Fruit fly (Drosophila melanogaster) whole organism, embryonic: ENCODE measurements around the gene FASN2.

Experiments used
- BEAF-32 ChIP-seq: fragments of 200-800 bp; sonication (Bioruptor generic); optimal IDR thresholded peaks from 3 replicates; lab custom pipeline; 2017; ENCODE audit warnings: missing biosample characterization, missing genetic modification characterization, mild to moderate bottlenecking, moderate library complexity, missing genetic modification reagents
- CG10267 ChIP-seq: fragments of 200-800 bp; sonication (Bioruptor generic); optimal IDR thresholded peaks from 2 replicates; lab custom pipeline; 2018; ENCODE audit warnings: missing biosample characterization, mild to moderate bottlenecking, missing genetic modification characterization, moderate library complexity
- CG10462 ChIP-seq: fragments of 200-800 bp; sonication (Bioruptor generic); optimal IDR thresholded peaks from 2 replicates; lab custom pipeline; 2016; ENCODE audit warnings: missing biosample characterization, missing genetic modification characterization
- CG10543 ChIP-seq: fragments of 200-800 bp; sonication (Bioruptor generic); optimal IDR thresholded peaks from 3 replicates; lab custom pipeline; 2017; ENCODE audit warnings: missing biosample characterization, mild to moderate bottlenecking, missing genetic modification characterization, moderate library complexity
- CG11085 ChIP-seq: fragments of 200-800 bp; sonication (Bioruptor generic); IDR thresholded peaks from 2 replicates; pipeline ENCODE4 v1.3.6; 2022; ENCODE audit warnings: missing biosample characterization, missing genetic modification characterization
- CG11695 ChIP-seq: fragments of 200-800 bp; sonication (Bioruptor generic); IDR thresholded peaks from 3 replicates; pipeline ENCODE4 v1.3.6; 2022; ENCODE audit warnings: missing biosample characterization, missing genetic modification characterization
- CG12391 ChIP-seq: fragments of 200-800 bp; sonication (Bioruptor generic); optimal IDR thresholded peaks from 3 replicates; lab custom pipeline; 2018; ENCODE audit warnings: missing biosample characterization, mild to moderate bottlenecking, missing genetic modification characterization, moderate library complexity
- CG14441 ChIP-seq: fragments of 200-800 bp; sonication (Bioruptor generic); IDR thresholded peaks from 2 replicates; pipeline ENCODE4 v1.3.6; 2022; ENCODE audit warnings: missing biosample characterization, missing genetic modification characterization
- CG1603 ChIP-seq: fragments of 200-800 bp; sonication (Bioruptor generic); optimal IDR thresholded peaks from 2 replicates; lab custom pipeline; 2019; ENCODE audit warnings: missing biosample characterization, mild to moderate bottlenecking, missing genetic modification characterization, moderate library complexity
- CG16815 ChIP-seq: fragments of 200-800 bp; sonication (Bioruptor generic); optimal IDR thresholded peaks from 3 replicates; lab custom pipeline; 2017; ENCODE audit warnings: missing biosample characterization, mild to moderate bottlenecking, missing genetic modification characterization
- CG17568 ChIP-seq: fragments of 200-800 bp; sonication (Bioruptor generic); optimal IDR thresholded peaks from 2 replicates; lab custom pipeline; 2018; ENCODE audit warnings: missing biosample characterization, mild to moderate bottlenecking, missing genetic modification characterization, moderate library complexity
- CG1792 ChIP-seq: fragments of 200-800 bp; sonication (Bioruptor generic); optimal IDR thresholded peaks from 2 replicates; lab custom pipeline; 2016; ENCODE audit warnings: missing biosample characterization, missing genetic modification characterization
- CG18011 ChIP-seq: fragments of 200-800 bp; sonication (Bioruptor generic); optimal IDR thresholded peaks from 2 replicates; lab custom pipeline; 2017; ENCODE audit warnings: missing biosample characterization, missing genetic modification characterization, mild to moderate bottlenecking, moderate library complexity, missing genotype
- CG2199 ChIP-seq: fragments of 200-800 bp; sonication (Bioruptor generic); IDR thresholded peaks from 3 replicates; pipeline ENCODE4 v1.3.6; 2022; ENCODE audit warnings: missing biosample characterization, missing genetic modification characterization
- CG30403 ChIP-seq: fragments of 200-800 bp; sonication (Bioruptor generic); optimal IDR thresholded peaks from 3 replicates; lab custom pipeline; 2016; ENCODE audit warnings: missing biosample characterization, missing genetic modification characterization
- CG32532 ChIP-seq: fragments of 200-800 bp; sonication (Bioruptor generic); IDR thresholded peaks from 2 replicates; pipeline ENCODE4 v1.3.6; 2022; ENCODE audit warnings: missing biosample characterization, missing genetic modification characterization
- CG32772 ChIP-seq: fragments of 200-800 bp; sonication (Bioruptor generic); IDR thresholded peaks from 2 replicates; pipeline ENCODE4 v1.3.6; 2022; ENCODE audit warnings: missing biosample characterization, missing genetic modification characterization
- CG33557 ChIP-seq: fragments of 200-800 bp; sonication (Bioruptor generic); optimal IDR thresholded peaks from 2 replicates; lab custom pipeline; 2019; ENCODE audit warnings: missing biosample characterization, mild to moderate bottlenecking, missing genetic modification characterization, moderate library complexity
- CG3995 ChIP-seq: fragments of 200-800 bp; sonication (Bioruptor generic); optimal IDR thresholded peaks from 3 replicates; lab custom pipeline; 2016; ENCODE audit warnings: missing biosample characterization, missing genetic modification characterization
- CG6175 ChIP-seq: fragments of 200-800 bp; sonication (Bioruptor generic); IDR thresholded peaks from 3 replicates; pipeline ENCODE4 v1.3.6; 2022; ENCODE audit warnings: missing biosample characterization, missing genetic modification characterization
- CG8089 ChIP-seq: fragments of 200-800 bp; sonication (Bioruptor generic); optimal IDR thresholded peaks from 3 replicates; lab custom pipeline; 2016; ENCODE audit warnings: missing biosample characterization, missing genetic modification characterization
- CG8281 ChIP-seq: fragments of 200-800 bp; sonication (Bioruptor generic); optimal IDR thresholded peaks from 2 replicates; lab custom pipeline; 2018; ENCODE audit warnings: missing biosample characterization, mild to moderate bottlenecking, missing genetic modification characterization, moderate library complexity
- CG9437 ChIP-seq: fragments of 200-800 bp; sonication (Bioruptor generic); optimal IDR thresholded peaks from 2 replicates; lab custom pipeline; 2018; ENCODE audit warnings: missing biosample characterization, mild to moderate bottlenecking, missing genetic modification characterization
- CG9876 ChIP-seq: fragments of 200-800 bp; sonication (Bioruptor generic); optimal IDR thresholded peaks from 2 replicates; lab custom pipeline; 2016; ENCODE audit warnings: missing biosample characterization, missing genetic modification characterization
- Doc3 ChIP-seq: fragments of 200-800 bp; sonication (Bioruptor generic); IDR thresholded peaks from 3 replicates; pipeline ENCODE4 v1.3.6; 2022; ENCODE audit warnings: missing biosample characterization, missing genetic modification characterization; ENCODE audit not compliant: partially characterized antibody
- HHEX ChIP-seq: fragments of 200-800 bp; sonication (Bioruptor generic); optimal IDR thresholded peaks from 3 replicates; lab custom pipeline; 2017; ENCODE audit warnings: missing biosample characterization, mild to moderate bottlenecking, missing genetic modification characterization, missing genetic modification reagents
- HLH4C ChIP-seq: fragments of 200-800 bp; sonication (Bioruptor generic); IDR thresholded peaks from 3 replicates; pipeline ENCODE4 v1.3.6; 2022; ENCODE audit warnings: missing biosample characterization, missing genetic modification characterization; ENCODE audit not compliant: partially characterized antibody
- HmgD ChIP-seq: fragments of 200-800 bp; sonication (Bioruptor generic); optimal IDR thresholded peaks from 3 replicates; lab custom pipeline; 2016; ENCODE audit warnings: missing biosample characterization, missing genetic modification characterization
- Mad ChIP-seq: fragments of 200-800 bp; sonication (Bioruptor generic); optimal IDR thresholded peaks from 2 replicates; lab custom pipeline; 2016; ENCODE audit warnings: missing biosample characterization, missing genetic modification characterization
- Opbp ChIP-seq: fragments of 200-800 bp; sonication (Bioruptor generic); IDR thresholded peaks from 3 replicates; pipeline ENCODE4 v1.3.6; 2022; ENCODE audit warnings: missing biosample characterization, missing genetic modification characterization; ENCODE audit not compliant: partially characterized antibody
- Vsx1 ChIP-seq: fragments of 200-800 bp; sonication (Bioruptor generic); optimal IDR thresholded peaks from 2 replicates; lab custom pipeline; 2017; ENCODE audit warnings: missing biosample characterization, mild to moderate bottlenecking, missing genetic modification characterization, missing genetic modification reagents
- Xrp1 ChIP-seq: fragments of 200-800 bp; sonication (Bioruptor generic); IDR thresholded peaks from 2 replicates; pipeline ENCODE4 v1.3.6; 2022; ENCODE audit warnings: missing biosample characterization, missing genetic modification characterization
- ci ChIP-seq: fragments of 200-800 bp; sonication (Bioruptor generic); IDR thresholded peaks from 3 replicates; pipeline ENCODE4 v1.3.6; 2022; ENCODE audit warnings: missing biosample characterization, missing genetic modification characterization
- ewg ChIP-seq: fragments of 200-800 bp; sonication (Bioruptor generic); optimal IDR thresholded peaks from 3 replicates; lab custom pipeline; 2017; ENCODE audit warnings: mild to moderate bottlenecking, missing biosample characterization, missing genetic modification reagents, missing genetic modification characterization
- grau ChIP-seq: fragments of 200-800 bp; optimal IDR thresholded peaks from 3 replicates; lab custom pipeline; 2019; ENCODE audit warnings: missing biosample characterization, mild to moderate bottlenecking, missing genetic modification characterization, moderate library complexity
- gsb ChIP-seq: fragments of 200-800 bp; sonication (Bioruptor generic); IDR thresholded peaks from 2 replicates; pipeline ENCODE4 v1.3.6; 2022; ENCODE audit warnings: missing biosample characterization, missing genetic modification characterization
- gt ChIP-seq: fragments of 200-800 bp; sonication (Bioruptor generic); IDR thresholded peaks from 2 replicates; pipeline ENCODE4 v1.3.6; 2022; ENCODE audit warnings: missing biosample characterization, missing genetic modification characterization
- kah ChIP-seq: fragments of 200-800 bp; sonication (Bioruptor generic); optimal IDR thresholded peaks from 2 replicates; lab custom pipeline; 2018; ENCODE audit warnings: missing biosample characterization, mild to moderate bottlenecking, missing genetic modification characterization
- kni ChIP-seq: fragments of 200-800 bp; sonication (Bioruptor generic); optimal IDR thresholded peaks from 3 replicates; lab custom pipeline; 2017; ENCODE audit warnings: mild to moderate bottlenecking, missing biosample characterization, missing genetic modification reagents, missing genetic modification characterization
- nerfin-2 ChIP-seq: fragments of 200-800 bp; sonication (Bioruptor generic); IDR thresholded peaks from 2 replicates; pipeline ENCODE4 v1.3.6; 2022; ENCODE audit warnings: missing biosample characterization, missing genetic modification characterization; ENCODE audit not compliant: partially characterized antibody
- pita ChIP-seq: fragments of 200-800 bp; sonication (Bioruptor generic); optimal IDR thresholded peaks from 2 replicates; lab custom pipeline; 2017; ENCODE audit warnings: missing biosample characterization, mild to moderate bottlenecking, missing genetic modification characterization
- pnt ChIP-seq: fragments of 200-800 bp; sonication (Bioruptor generic); optimal IDR thresholded peaks from 3 replicates; lab custom pipeline; 2016; ENCODE audit warnings: missing biosample characterization, missing genetic modification characterization
- pum ChIP-seq: fragments of 200-800 bp; sonication (Bioruptor generic); optimal IDR thresholded peaks from 2 replicates; lab custom pipeline; 2016; ENCODE audit warnings: missing biosample characterization, missing genetic modification characterization
- rib ChIP-seq: fragments of 200-800 bp; sonication (Bioruptor generic); IDR thresholded peaks from 2 replicates; pipeline ENCODE4 v1.3.6; 2022; ENCODE audit warnings: missing biosample characterization, missing genetic modification characterization
- row ChIP-seq: fragments of 200-800 bp; sonication (Bioruptor generic); IDR thresholded peaks from 3 replicates; pipeline ENCODE4 v1.3.6; 2022; ENCODE audit warnings: missing biosample characterization, missing genetic modification characterization
- slbo ChIP-seq: fragments of 200-800 bp; sonication (Bioruptor generic); IDR thresholded peaks from 2 replicates; pipeline ENCODE4 v1.3.6; 2022; ENCODE audit warnings: missing biosample characterization, missing genetic modification characterization
- sob ChIP-seq: fragments of 200-800 bp; sonication (Bioruptor generic); IDR thresholded peaks from 2 replicates; pipeline ENCODE4 v1.3.6; 2022; ENCODE audit warnings: missing biosample characterization, missing genetic modification characterization
- tna ChIP-seq: fragments of 200-800 bp; sonication (Bioruptor generic); IDR thresholded peaks from 2 replicates; pipeline ENCODE4 v1.3.6; 2022; ENCODE audit warnings: missing biosample characterization, missing genetic modification characterization; ENCODE audit not compliant: partially characterized antibody
- trem ChIP-seq: fragments of 200-800 bp; optimal IDR thresholded peaks from 3 replicates; lab custom pipeline; 2019; ENCODE audit warnings: missing biosample characterization, mild to moderate bottlenecking, missing genetic modification characterization, moderate library complexity
- wdn ChIP-seq: fragments of 200-800 bp; sonication (Bioruptor generic); IDR thresholded peaks from 2 replicates; pipeline ENCODE4 v1.3.6; 2022; ENCODE audit warnings: missing biosample characterization, missing genetic modification characterization
- zen2 ChIP-seq: fragments of 200-800 bp; sonication (Bioruptor generic); IDR thresholded peaks from 3 replicates; pipeline ENCODE4 v1.3.6; 2022; ENCODE audit warnings: missing biosample characterization, missing genetic modification characterization; ENCODE audit not compliant: partially characterized antibody

FASN2 gene

dm6 chr2L:3003399-3003798, 40.3 kb upstream of the FASN2 start (continued):
- TF ChIP-seq Xrp1 (GFP tag; lab: Robert Waterston, UW), result peak; percentile 40; the same call in 1 of the 2 replicates
- peak; percentile 24 for TF ChIP-seq CG30403
- no peak for TF ChIP-seq gsb (GFP tag; lab: Robert Waterston, UW)
- peak; percentile 51; the same call in 2 of the 3 replicates for TF ChIP-seq row (GFP tag; lab: Robert Waterston, UW)
- no peak for TF ChIP-seq pita (GFP tag; lab: Kevin White, UChicago)
- no peak for TF ChIP-seq CG14441
- TF ChIP-seq CG16815, result no peak
- TF ChIP-seq slbo (GFP tag; lab: Robert Waterston, UW), result no peak
- TF ChIP-seq nerfin-2 (GFP tag; lab: Robert Waterston, UW), result no peak
- peak; percentile 76 for TF ChIP-seq CG1603
- peak; percentile 71 for TF ChIP-seq ci
- peak; percentile 49 for TF ChIP-seq ewg (GFP tag; lab: Kevin White, UChicago)
- TF ChIP-seq Mad (GFP tag; lab: Kevin White, UChicago), result no peak
- TF ChIP-seq pnt (GFP tag; lab: Kevin White, UChicago), result no peak
- no peak for TF ChIP-seq HmgD (GFP tag; lab: Kevin White, UChicago)
- TF ChIP-seq CG12391 (tag; lab: Kevin White, UChicago), result peak; percentile 53
- TF ChIP-seq rib (GFP tag; lab: Robert Waterston, UW), result no peak
- TF ChIP-seq CG8281 (tag; lab: Kevin White, UChicago), result peak; percentile 15
- TF ChIP-seq kah, result peak; percentile 51
- peak; percentile 40 for TF ChIP-seq CG9437 (GFP tag; lab: Kevin White, UChicago)
- TF ChIP-seq CG3995 (GFP tag; lab: Kevin White, UChicago), result no peak
- TF ChIP-seq trem, result peak; percentile 15
- TF ChIP-seq CG10267, result peak; percentile 30
- no peak for TF ChIP-seq Opbp (GFP tag; lab: Robert Waterston, UW)
- TF ChIP-seq HLH4C (GFP tag; lab: Robert Waterston, UW), result no peak
- TF ChIP-seq grau (tag; lab: Kevin White, UChicago), result peak; percentile 57
- no peak for TF ChIP-seq BEAF-32 (GFP tag; lab: Kevin White, UChicago)
- TF ChIP-seq CG32532, result no peak
- TF ChIP-seq CG1792 (GFP tag; lab: Kevin White, UChicago), result no peak
- no peak for TF ChIP-seq CG18011 (GFP tag; lab: Kevin White, UChicago)
- TF ChIP-seq CG33557 (GFP tag; lab: Kevin White, UChicago), result no peak
- TF ChIP-seq CG9876, result no peak
- TF ChIP-seq CG32772 (GFP tag; lab: Robert Waterston, UW), result 0 out of 2 replicates have a peak, but pooled peaks have one; percentile 42
- TF ChIP-seq sob (GFP tag; lab: Robert Waterston, UW), result no peak
- no peak for TF ChIP-seq Doc3 (GFP tag; lab: Robert Waterston, UW)
- TF ChIP-seq wdn (GFP tag; lab: Robert Waterston, UW), result no peak
- TF ChIP-seq zen2 (GFP tag; lab: Robert Waterston, UW), result no peak
- TF ChIP-seq CG10543, result no peak
- no peak for TF ChIP-seq gt (GFP tag; lab: Robert Waterston, UW)
- TF ChIP-seq CG10462 (GFP tag; lab: Kevin White, UChicago), result no peak
- TF ChIP-seq Vsx1, result no peak
- no peak for TF ChIP-seq CG2199 (GFP tag; lab: Robert Waterston, UW)
- no peak for TF ChIP-seq CG6175 (GFP tag; lab: Robert Waterston, UW)
- TF ChIP-seq pum (GFP tag; lab: Kevin White, UChicago), result peak; percentile 20
- no peak for TF ChIP-seq kni (GFP tag; lab: Kevin White, UChicago)
- 0 out of 3 replicates have a peak, but pooled peaks have one; percentile 26 for TF ChIP-seq CG11695 (GFP tag; lab: Robert Waterston, UW)
- peak; percentile 55 for TF ChIP-seq HHEX (GFP tag; lab: Kevin White, UChicago)
- TF ChIP-seq CG8089 (GFP tag; lab: Kevin White, UChicago), result no peak
- TF ChIP-seq CG11085 (GFP tag; lab: Robert Waterston, UW), result no peak
- no peak for TF ChIP-seq tna (GFP tag; lab: Robert Waterston, UW)
- TF ChIP-seq CG17568 (GFP tag; lab: Kevin White, UChicago), result peak; percentile 40
